Fruit fly (Drosophila melanogaster): ENCODE data around the gene CG14903.

Gene CG14903

dm6 chr3R:16558623-16559155 is 14.9 kb downstream of the CG14903 start:
- TF ChIP-seq jim (GFP tag; optimal IDR thresholded peaks at IDR 0.05) (no peak), ey (GFP tag; optimal IDR thresholded peaks at IDR 0.05) (no peak), rgr (GFP tag; optimal IDR thresholded peaks at IDR 0.05) (no peak), tai (GFP tag; optimal IDR thresholded peaks at IDR 0.05) (no peak), OdsH (GFP tag; optimal IDR thresholded peaks at IDR 0.05) (no peak), Sp1 (GFP tag; optimal IDR thresholded peaks at IDR 0.05) (no peak), GATAd (GFP tag; optimal IDR thresholded peaks at IDR 0.05) (no peak), HLH106 (tag; optimal IDR thresholded peaks at IDR 0.05) (no peak), woc (GFP tag; optimal IDR thresholded peaks at IDR 0.05) (no peak), CrebA (GFP tag; optimal IDR thresholded peaks at IDR 0.05; ENCODE audit: borderline replicate concordance) (no peak), foxo (GFP tag; optimal IDR thresholded peaks at IDR 0.05) (no peak), Dfd (GFP tag; optimal IDR thresholded peaks at IDR 0.05) (no peak)

- TF ChIP-seq GATAd (GFP tag; optimal IDR thresholded peaks at IDR 0.05) (no peak), brk (GFP tag; optimal IDR thresholded peaks at IDR 0.05) (no peak), Mio (GFP tag; optimal IDR thresholded peaks at IDR 0.05) (no peak), Jra (GFP tag; optimal IDR thresholded peaks at IDR 0.05) (no peak), CrebA (GFP tag; optimal IDR thresholded peaks at IDR 0.05; ENCODE audit: borderline replicate concordance) (no peak), Hnf4 (GFP tag; optimal IDR thresholded peaks at IDR 0.05) (no peak), sage (GFP tag; optimal IDR thresholded peaks at IDR 0.05) (no peak), lola (GFP tag; optimal IDR thresholded peaks at IDR 0.05) (no peak), Hr83 (GFP tag; optimal IDR thresholded peaks at IDR 0.05; ENCODE audit: poor library complexity, severe bottlenecking) (no peak), Hr78 (GFP tag; optimal IDR thresholded peaks at IDR 0.05) (no peak), rgr (GFP tag; optimal IDR thresholded peaks at IDR 0.05) (no peak), Dfd (GFP tag; optimal IDR thresholded peaks at IDR 0.05) (no peak), Dif (GFP tag; optimal IDR thresholded peaks at IDR 0.05; ENCODE audit: partially characterized antibody) (no peak), dmrt93B (GFP tag; optimal IDR thresholded peaks at IDR 0.05) (no peak), Myc (optimal IDR thresholded peaks at IDR 0.05) (no peak), jim (GFP tag; optimal IDR thresholded peaks at IDR 0.05) (no peak), ey (GFP tag; optimal IDR thresholded peaks at IDR 0.05) (no peak), CG32264 (GFP tag; optimal IDR thresholded peaks at IDR 0.05) (no peak), Vsx2 (GFP tag; optimal IDR thresholded peaks at IDR 0.05; ENCODE audit: partially characterized antibody) (no peak), CG9705 (GFP tag; optimal IDR thresholded peaks at IDR 0.05) (no peak)
Measured at dm6 chr3R:16553459-16554230, 19.9 kb downstream of the CG14903 start.

- TF ChIP-seq ey (GFP tag; optimal IDR thresholded peaks at IDR 0.05) (no peak), Dfd (GFP tag; optimal IDR thresholded peaks at IDR 0.05) (peak; percentile 98), Vsx2 (GFP tag; optimal IDR thresholded peaks at IDR 0.05; ENCODE audit: partially characterized antibody) (no peak), sage (GFP tag; optimal IDR thresholded peaks at IDR 0.05) (no peak), sv (GFP tag; optimal IDR thresholded peaks at IDR 0.05) (no peak), dl (GFP tag; optimal IDR thresholded peaks at IDR 0.05; ENCODE audit: insufficient read depth in 1 of 2, partially characterized antibody in 2 of 2) (no peak), dmrt93B (GFP tag; optimal IDR thresholded peaks at IDR 0.05) (no peak), foxo (GFP tag; optimal IDR thresholded peaks at IDR 0.05) (no peak), psq (GFP tag; optimal IDR thresholded peaks at IDR 0.05) (no peak)
Measured at dm6 chr3R:16551680-16552627, 21.6 kb downstream of the CG14903 start.

dm6 chr3R:16545705-16546104 is 27.8 kb downstream of the CG14903 start:
- TF ChIP-seq Mio (GFP tag; optimal IDR thresholded peaks at IDR 0.05) (no peak), sv (GFP tag; optimal IDR thresholded peaks at IDR 0.05) (no peak), tai (GFP tag; optimal IDR thresholded peaks at IDR 0.05) (no peak), jim (GFP tag; optimal IDR thresholded peaks at IDR 0.05) (no peak), Hr78 (GFP tag; optimal IDR thresholded peaks at IDR 0.05) (no peak), Rel (GFP tag; optimal IDR thresholded peaks at IDR 0.05) (no peak), Rel (tag; optimal IDR thresholded peaks at IDR 0.05) (no peak), Vsx2 (GFP tag; optimal IDR thresholded peaks at IDR 0.05; ENCODE audit: partially characterized antibody) (no peak), psq (GFP tag; optimal IDR thresholded peaks at IDR 0.05) (no peak), Myc (optimal IDR thresholded peaks at IDR 0.05) (no peak), fru (GFP tag; optimal IDR thresholded peaks at IDR 0.05) (no peak), Sp1 (GFP tag; optimal IDR thresholded peaks at IDR 0.05) (no peak), dsf (GFP tag; optimal IDR thresholded peaks at IDR 0.05; ENCODE audit: borderline replicate concordance) (no peak), sage (GFP tag; optimal IDR thresholded peaks at IDR 0.05) (no peak)

Measured in whole organism, wandering third instar larva.